Worm (Caenorhabditis elegans) whole organism, late embryonic: Measurements from ENCODE around the gene irg-2.

Experiments
- C38D4.7 ChIP-seq: fragments of 200-800 bp; sonication (Bioruptor generic); optimal IDR thresholded peaks from 2 replicates; lab custom pipeline; 2018; ENCODE audit warnings: mild to moderate bottlenecking, missing genetic modification characterization, moderate library complexity, missing compliant biosample characterization
- K02D7.2 ChIP-seq: sonication (generic microtip); optimal IDR thresholded peaks from 2 replicates; lab custom pipeline; 2017; ENCODE audit warnings: mild to moderate bottlenecking, missing genetic modification characterization, missing compliant biosample characterization
- K09A11.1 ChIP-seq: sonication (generic microtip); optimal IDR thresholded peaks from 2 replicates; lab custom pipeline; 2017; ENCODE audit warnings: antibody characterized with exemption, mild to moderate bottlenecking, missing genetic modification characterization, missing compliant biosample characterization; ENCODE audit not compliant: insufficient read depth
- ama-1 ChIP-seq: fragments of 150-350 bp; optimal IDR thresholded peaks from 2 replicates; lab custom pipeline; 2014
- ceh-14 ChIP-seq: sonication (generic microtip); optimal IDR thresholded peaks from 2 replicates; lab custom pipeline; 2016; ENCODE audit warnings: missing genotype, missing genetic modification characterization, missing compliant biosample characterization
- ceh-18 ChIP-seq: sonication (generic microtip); optimal IDR thresholded peaks from 2 replicates; lab custom pipeline; 2016; ENCODE audit warnings: missing genetic modification characterization, missing compliant biosample characterization
- ceh-19 ChIP-seq: fragments of 200-800 bp; sonication (Bioruptor generic); optimal IDR thresholded peaks from 2 replicates; lab custom pipeline; 2018; ENCODE audit warnings: mild to moderate bottlenecking, missing genetic modification characterization, missing compliant biosample characterization
- ceh-2 ChIP-seq: sonication (generic microtip); optimal IDR thresholded peaks from 2 replicates; lab custom pipeline; 2016; ENCODE audit warnings: missing genotype, missing genetic modification characterization, missing compliant biosample characterization
- ceh-24 ChIP-seq: sonication (generic microtip); optimal IDR thresholded peaks from 2 replicates; lab custom pipeline; 2016; ENCODE audit warnings: mild to moderate bottlenecking, missing genetic modification characterization, missing compliant biosample characterization
- ceh-30 ChIP-seq: fragments of 150-350 bp; optimal IDR thresholded peaks from 2 replicates; lab custom pipeline; 2014; ENCODE audit warnings: missing biosample characterization, missing genetic modification characterization
- ceh-31 ChIP-seq: sonication (generic microtip); optimal IDR thresholded peaks from 2 replicates; lab custom pipeline; 2016; ENCODE audit warnings: missing genetic modification characterization, missing compliant biosample characterization
- ceh-34 ChIP-seq: sonication (generic microtip); optimal IDR thresholded peaks from 2 replicates; lab custom pipeline; 2016; ENCODE audit warnings: mild to moderate bottlenecking, missing genetic modification characterization, missing compliant biosample characterization
- ceh-48 ChIP-seq: sonication (generic microtip); optimal IDR thresholded peaks from 2 replicates; lab custom pipeline; 2016; ENCODE audit warnings: missing genetic modification characterization, inconsistent platforms, missing compliant biosample characterization
- ceh-9 ChIP-seq: sonication (generic microtip); optimal IDR thresholded peaks from 2 replicates; lab custom pipeline; 2016; ENCODE audit warnings: mild to moderate bottlenecking, missing genetic modification characterization, inconsistent platforms, missing compliant biosample characterization
- dmd-4 ChIP-seq: sonication (generic microtip); optimal IDR thresholded peaks from 2 replicates; lab custom pipeline; 2016; ENCODE audit warnings: borderline replicate concordance, missing genetic modification characterization, missing compliant biosample characterization
- dve-1 ChIP-seq: sonication (generic microtip); optimal IDR thresholded peaks from 2 replicates; lab custom pipeline; 2017; ENCODE audit warnings: antibody characterized with exemption, mild to moderate bottlenecking, missing genetic modification characterization, missing compliant biosample characterization
- elt-2 ChIP-seq: sonication (generic microtip); optimal IDR thresholded peaks from 2 replicates; lab custom pipeline; 2016; ENCODE audit warnings: missing genetic modification reagents, missing genetic modification characterization, missing compliant biosample characterization
- eyg-1 ChIP-seq: sonication (generic microtip); optimal IDR thresholded peaks from 2 replicates; lab custom pipeline; 2016; ENCODE audit warnings: missing genotype, missing genetic modification characterization, missing compliant biosample characterization
- fkh-10 ChIP-seq: fragments of 150-350 bp; optimal IDR thresholded peaks from 2 replicates; lab custom pipeline; 2014; ENCODE audit warnings: missing biosample characterization, missing genetic modification reagents, missing genetic modification characterization
- fkh-6 ChIP-seq: sonication (generic microtip); optimal IDR thresholded peaks from 2 replicates; lab custom pipeline; 2016; ENCODE audit warnings: missing genetic modification characterization, missing compliant biosample characterization
- hlh-15 ChIP-seq: sonication (generic microtip); optimal IDR thresholded peaks from 2 replicates; lab custom pipeline; 2016; ENCODE audit warnings: missing genetic modification characterization, missing compliant biosample characterization
- lim-6 ChIP-seq: sonication (generic microtip); optimal IDR thresholded peaks from 2 replicates; lab custom pipeline; 2016; ENCODE audit warnings: missing genetic modification characterization, missing compliant biosample characterization
- madf-2 ChIP-seq: sonication (generic microtip); optimal IDR thresholded peaks from 2 replicates; lab custom pipeline; 2017; ENCODE audit warnings: missing genetic modification characterization, missing compliant biosample characterization
- nfya-1 ChIP-seq: sonication (generic microtip); optimal IDR thresholded peaks from 2 replicates; lab custom pipeline; 2017; ENCODE audit warnings: missing genetic modification characterization, mild to moderate bottlenecking, missing compliant biosample characterization, antibody characterized with exemption, moderate library complexity
- npax-4 ChIP-seq: sonication (generic microtip); optimal IDR thresholded peaks from 2 replicates; lab custom pipeline; 2016; ENCODE audit warnings: missing genetic modification characterization, missing compliant biosample characterization
- pax-1 ChIP-seq: fragments of 150-350 bp; optimal IDR thresholded peaks from 2 replicates; lab custom pipeline; 2014; ENCODE audit warnings: missing biosample characterization, missing genetic modification characterization
- pha-4 ChIP-seq: fragments of 150-350 bp; optimal IDR thresholded peaks from 2 replicates; lab custom pipeline; 2018; ENCODE audit warnings: missing biosample characterization, missing genetic modification reagents, missing genetic modification characterization
- pros-1 ChIP-seq: fragments of 150-350 bp; optimal IDR thresholded peaks from 2 replicates; lab custom pipeline; 2014; ENCODE audit warnings: missing biosample characterization, missing genetic modification reagents, missing genetic modification characterization
- ref-2 ChIP-seq: sonication (generic microtip); optimal IDR thresholded peaks from 2 replicates; lab custom pipeline; 2016; ENCODE audit warnings: missing genetic modification characterization, missing compliant biosample characterization
- rnt-1 ChIP-seq: sonication (generic microtip); optimal IDR thresholded peaks from 2 replicates; lab custom pipeline; 2016; ENCODE audit warnings: missing genetic modification characterization, missing compliant biosample characterization
- tbx-2 ChIP-seq: sonication (generic microtip); optimal IDR thresholded peaks from 2 replicates; lab custom pipeline; 2016; ENCODE audit warnings: missing genetic modification characterization, missing compliant biosample characterization
- tbx-7 ChIP-seq: sonication (generic microtip); optimal IDR thresholded peaks from 2 replicates; lab custom pipeline; 2016; ENCODE audit warnings: missing genotype, missing genetic modification characterization, missing compliant biosample characterization
- unc-3 ChIP-seq, 2 experiments: fragments of 200-800 bp in 1 of 2; sonication (Bioruptor generic) in 1 of 2; sonication (generic microtip) in 1 of 2; conservative IDR thresholded peaks in 1 of 2; optimal IDR thresholded peaks in 1 of 2; 2 replicates each; pipeline versions ENCODE4 v1.3.6 to Lab custom; 2016 to 2022; ENCODE audit warnings: missing compliant biosample characterization in 2 of 2, missing genetic modification characterization in 2 of 2, missing genetic modification reagents in 1 of 2
- zip-5 ChIP-seq: sonication (generic microtip); optimal IDR thresholded peaks from 2 replicates; lab custom pipeline; 2016; ENCODE audit warnings: missing genetic modification characterization, missing compliant biosample characterization

irg-2 gene

ce11 chrV:4005219-4005618 lies 36.8 kb upstream of the irg-2 start, which contains the start of gene srh-8:
Gene srh-8 (plus strand): TSS chrV:4005519.
- TF ChIP-seq ceh-24 (tag; lab: Kevin White, UChicago) (no peak), fkh-6 (no peak), ceh-2 (tag; lab: Kevin White, UChicago) (no peak), fkh-10 (GFP tag; lab: Kevin White, UChicago) (no peak), tbx-2 (tag; lab: Kevin White, UChicago) (no peak), ceh-18 (no peak), ceh-19 (GFP tag; lab: Kevin White, UChicago) (no peak), dmd-4 (tag; lab: Kevin White, UChicago) (no peak), rnt-1 (tag; lab: Kevin White, UChicago) (no peak), ref-2 (no peak), ceh-48 (tag; lab: Kevin White, UChicago) (no peak), ceh-30 (tag; lab: Kevin White, UChicago) (no peak), K02D7.2 (tag; lab: Kevin White, UChicago) (no peak), nfya-1 (tag; lab: Kevin White, UChicago) (no peak), ceh-14 (tag; lab: Kevin White, UChicago) (no peak), K09A11.1 (tag; lab: Kevin White, UChicago) (no peak), zip-5 (tag; lab: Kevin White, UChicago) (no peak), dve-1 (tag; lab: Kevin White, UChicago) (no peak), npax-4 (tag; lab: Kevin White, UChicago) (no peak), pros-1 (no peak)

- TF ChIP-seq pha-4 = no peak
- no peak for TF ChIP-seq pax-1 (tag; lab: Kevin White, UChicago)
- TF ChIP-seq lim-6 = no peak
- no peak for TF ChIP-seq ceh-18
- no peak for TF ChIP-seq ref-2
- no peak for TF ChIP-seq ceh-48 (tag; lab: Kevin White, UChicago)
Measured at ce11 chrV:4007927-4008326, 34.1 kb upstream of the irg-2 start, which contains the start of gene srh-7. Gene srh-7 (plus strand): TSS chrV:4008227.

ce11 chrV:4010170-4010569 lies 31.8 kb upstream of the irg-2 start, which contains the start of gene srh-4:
Gene srh-4 (plus strand): TSS chrV:4010470.
- TF ChIP-seq ceh-24 (tag; lab: Kevin White, UChicago) = no peak
- TF ChIP-seq pha-4 = no peak
- TF ChIP-seq K02D7.2 (tag; lab: Kevin White, UChicago) = no peak
- TF ChIP-seq ceh-48 (tag; lab: Kevin White, UChicago) = no peak

- TF ChIP-seq tbx-7 (tag; lab: Kevin White, UChicago) (no peak), hlh-15 (tag; lab: Kevin White, UChicago) (no peak), ama-1 (lab: Kevin White, UChicago) (no peak), C38D4.7 (GFP tag; lab: Kevin White, UChicago) (no peak), pax-1 (tag; lab: Kevin White, UChicago) (no peak), pha-4 (no peak), ceh-9 (tag; lab: Kevin White, UChicago) (no peak), madf-2 (tag; lab: Kevin White, UChicago) (no peak), ceh-34 (tag; lab: Kevin White, UChicago) (no peak), ceh-48 (tag; lab: Kevin White, UChicago) (no peak), K09A11.1 (tag; lab: Kevin White, UChicago) (no peak), lim-6 (no peak), ceh-31 (tag; lab: Kevin White, UChicago) (no peak), elt-2 (tag; lab: Kevin White, UChicago) (no peak), K02D7.2 (tag; lab: Kevin White, UChicago) (no peak), eyg-1 (no peak), unc-3 (GFP tag; conservative IDR thresholded peaks at IDR 0.05; lab: Robert Waterston, UW) (no peak), unc-3 (tag; optimal IDR thresholded peaks at IDR 0.05; lab: Kevin White, UChicago) (no peak), tbx-2 (tag; lab: Kevin White, UChicago) (no peak)
- TF ChIP-seq, all 69 proteins: peak for 0
Measured at ce11 chrV:4016780-4017179, 25.2 kb upstream of the irg-2 start, which contains the start of gene srw-89. Gene srw-89 (plus strand): TSS chrV:4017080.
